Worm (Caenorhabditis elegans) whole organism, L3 larva: ENCODE measurements around the gene sri-50.
"Not testable (repeated sequence)": the region's sequence is repeated elsewhere in the genome, so short reads cannot be mapped to it uniquely, and the experiment has no call there.

Experiments
- R02D3.7 ChIP-seq: fragments of 150-350 bp; optimal IDR thresholded peaks from 2 replicates; lab custom pipeline; 2014; ENCODE audit warnings: missing biosample characterization, missing genetic modification characterization
- ZK546.5 ChIP-seq: sonication (generic microtip); optimal IDR thresholded peaks from 2 replicates; lab custom pipeline; 2017; ENCODE audit warnings: missing biosample characterization, missing genetic modification characterization
- ama-1 ChIP-seq: fragments of 150-350 bp; optimal IDR thresholded peaks from 2 replicates; lab custom pipeline; 2018
- ceh-9 ChIP-seq: sonication (generic microtip); optimal IDR thresholded peaks from 2 replicates; lab custom pipeline; 2018; ENCODE audit warnings: missing biosample characterization, missing genetic modification characterization
- egl-5 ChIP-seq: fragments of 150-350 bp; optimal IDR thresholded peaks from 2 replicates; lab custom pipeline; 2017; ENCODE audit warnings: missing biosample characterization, missing genetic modification reagents, missing genetic modification characterization, inconsistent platforms
- elt-2 ChIP-seq: sonication (generic microtip); optimal IDR thresholded peaks from 2 replicates; lab custom pipeline; 2016; ENCODE audit warnings: missing genetic modification reagents, mild to moderate bottlenecking, missing genetic modification characterization, missing compliant biosample characterization
- eor-1 ChIP-seq, 2 experiments: fragments of 150-350 bp; optimal IDR thresholded peaks; 2 replicates each; lab custom pipeline; 2014 to 2018; ENCODE audit warnings: missing biosample characterization in 2 of 2, missing genetic modification characterization in 2 of 2
- fkh-10 ChIP-seq: sonication (generic microtip); optimal IDR thresholded peaks from 2 replicates; lab custom pipeline; 2017; ENCODE audit warnings: missing biosample characterization, missing genetic modification reagents, missing genetic modification characterization
- fkh-2 ChIP-seq: fragments of 150-350 bp; optimal IDR thresholded peaks from 2 replicates; lab custom pipeline; 2014; ENCODE audit warnings: missing biosample characterization, missing genetic modification reagents, missing genetic modification characterization
- fos-1 ChIP-seq: fragments of 150-350 bp; optimal IDR thresholded peaks from 2 replicates; lab custom pipeline; 2014; ENCODE audit warnings: missing biosample characterization, missing genetic modification characterization
- hmg-11 ChIP-seq: sonication (generic microtip); optimal IDR thresholded peaks from 2 replicates; lab custom pipeline; 2016; ENCODE audit warnings: missing genetic modification characterization, missing compliant biosample characterization
- jun-1 ChIP-seq: fragments of 150-350 bp; optimal IDR thresholded peaks from 2 replicates; lab custom pipeline; 2014; ENCODE audit warnings: missing biosample characterization, missing genetic modification reagents, missing genetic modification characterization
- lin-15B ChIP-seq: fragments of 150-350 bp; optimal IDR thresholded peaks from 2 replicates; lab custom pipeline; 2014; ENCODE audit warnings: missing biosample characterization, missing genetic modification characterization
- lin-39 ChIP-seq: fragments of 150-350 bp; optimal IDR thresholded peaks from 2 replicates; lab custom pipeline; 2018; ENCODE audit warnings: missing biosample characterization, missing genetic modification reagents, missing genetic modification characterization
- nfya-1 ChIP-seq: sonication (generic microtip); optimal IDR thresholded peaks from 2 replicates; lab custom pipeline; 2017; ENCODE audit warnings: missing genetic modification characterization, mild to moderate bottlenecking, missing compliant biosample characterization, antibody characterized with exemption, moderate library complexity; ENCODE audit not compliant: insufficient read depth
- nhr-11 ChIP-seq: fragments of 150-350 bp; optimal IDR thresholded peaks from 2 replicates; lab custom pipeline; 2014; ENCODE audit warnings: missing biosample characterization, missing genetic modification characterization
- nhr-12 ChIP-seq: fragments of 150-350 bp; optimal IDR thresholded peaks from 2 replicates; lab custom pipeline; 2014; ENCODE audit warnings: missing biosample characterization, missing genetic modification characterization
- nhr-43 ChIP-seq: sonication (generic microtip); optimal IDR thresholded peaks from 2 replicates; lab custom pipeline; 2016; ENCODE audit warnings: mild to moderate bottlenecking, missing genetic modification characterization, missing compliant biosample characterization; ENCODE audit not compliant: poor library complexity, severe bottlenecking
- nhr-67 ChIP-seq: fragments of 150-350 bp; optimal IDR thresholded peaks from 2 replicates; lab custom pipeline; 2014; ENCODE audit warnings: missing biosample characterization, missing genetic modification characterization
- nhr-76 ChIP-seq: fragments of 150-350 bp; sonication (generic microtip); optimal IDR thresholded peaks from 5 replicates; lab custom pipeline; 2014; ENCODE audit warnings: missing biosample characterization, missing genetic modification characterization
- nhr-77 ChIP-seq: fragments of 150-350 bp; optimal IDR thresholded peaks from 2 replicates; lab custom pipeline; 2014; ENCODE audit warnings: missing biosample characterization, missing genetic modification characterization
- pha-4 ChIP-seq: fragments of 150-350 bp; optimal IDR thresholded peaks from 2 replicates; lab custom pipeline; 2014; ENCODE audit warnings: missing biosample characterization, missing genetic modification reagents, missing genetic modification characterization
- pqm-1 ChIP-seq: fragments of 150-350 bp; optimal IDR thresholded peaks from 2 replicates; lab custom pipeline; 2017; ENCODE audit warnings: missing biosample characterization, missing genetic modification characterization, inconsistent platforms
- skn-1 ChIP-seq: fragments of 150-350 bp; optimal IDR thresholded peaks from 2 replicates; lab custom pipeline; 2014; ENCODE audit warnings: missing biosample characterization, missing genetic modification characterization
- snpc-4 ChIP-seq: fragments of 150-350 bp; optimal IDR thresholded peaks from 2 replicates; lab custom pipeline; 2014; ENCODE audit warnings: missing biosample characterization, missing genetic modification characterization
- tbx-2 ChIP-seq: sonication (generic microtip); optimal IDR thresholded peaks from 2 replicates; lab custom pipeline; 2016; ENCODE audit warnings: mild to moderate bottlenecking, missing genetic modification characterization, missing compliant biosample characterization
- unc-62 ChIP-seq: fragments of 150-350 bp; sonication (generic microtip); optimal IDR thresholded peaks from 4 replicates; lab custom pipeline; 2014; ENCODE audit warnings: missing biosample characterization, missing genetic modification reagents, missing genetic modification characterization
- ztf-11 ChIP-seq: fragments of 150-350 bp; optimal IDR thresholded peaks from 2 replicates; lab custom pipeline; 2014; ENCODE audit warnings: missing biosample characterization, missing genetic modification characterization

Gene sri-50

ce11 chrII:3195739-3196138 is 7.8 kb upstream of the sri-50 start:
- TF ChIP-seq hmg-11 (tag; lab: Kevin White, UChicago): no peak
- no peak for TF ChIP-seq jun-1 (tag; lab: Kevin White, UChicago)
- no peak for TF ChIP-seq ZK546.5 (tag; lab: Kevin White, UChicago)
- TF ChIP-seq eor-1 (tag; optimal IDR thresholded peaks at IDR 0.05; lab: Kevin White, UChicago): no peak
- TF ChIP-seq lin-39 (tag; lab: Kevin White, UChicago): no peak
- TF ChIP-seq R02D3.7 (tag; lab: Kevin White, UChicago): no peak
- TF ChIP-seq tbx-2 (tag; lab: Kevin White, UChicago): no peak
- no peak for TF ChIP-seq ceh-9 (tag; lab: Kevin White, UChicago)
- no peak for TF ChIP-seq nfya-1
- no peak for TF ChIP-seq ztf-11 (tag; lab: Kevin White, UChicago)

DNA sequence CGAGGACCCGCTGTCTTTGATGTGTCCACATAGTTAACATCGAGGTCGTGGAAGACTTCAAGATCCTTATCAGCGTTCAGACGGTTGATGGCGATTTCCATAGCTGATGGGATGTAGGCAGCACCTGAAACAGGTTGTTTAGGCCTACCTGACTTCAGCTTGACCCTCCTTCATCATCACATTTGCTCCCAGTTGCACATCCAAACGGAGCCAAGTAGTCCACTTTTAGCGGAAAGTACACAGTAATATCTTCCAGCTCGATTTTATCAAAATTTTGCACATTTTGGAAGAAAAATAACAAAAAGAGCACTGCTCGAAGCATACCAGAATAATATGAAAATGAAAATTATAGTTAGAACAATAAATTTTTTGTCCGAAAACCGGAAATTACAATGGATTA is 6.5 kb upstream of the sri-50 start, which contains the start of gene gcy-15:
Gene gcy-15 (minus strand): TSS at position 101 of the 400 bp plus-strand sequence.
- no peak for TF ChIP-seq fos-1 (tag; lab: Kevin White, UChicago)
- no peak for TF ChIP-seq fkh-10 (GFP tag; lab: Kevin White, UChicago)
- TF ChIP-seq nhr-43 (tag; lab: Kevin White, UChicago): no peak
- no peak for TF ChIP-seq ceh-9 (tag; lab: Kevin White, UChicago)
- TF ChIP-seq jun-1 (tag; lab: Kevin White, UChicago): no peak
- no peak for TF ChIP-seq lin-15B (tag; lab: Kevin White, UChicago)
- no peak for TF ChIP-seq skn-1 (tag; lab: Kevin White, UChicago)

DNA sequence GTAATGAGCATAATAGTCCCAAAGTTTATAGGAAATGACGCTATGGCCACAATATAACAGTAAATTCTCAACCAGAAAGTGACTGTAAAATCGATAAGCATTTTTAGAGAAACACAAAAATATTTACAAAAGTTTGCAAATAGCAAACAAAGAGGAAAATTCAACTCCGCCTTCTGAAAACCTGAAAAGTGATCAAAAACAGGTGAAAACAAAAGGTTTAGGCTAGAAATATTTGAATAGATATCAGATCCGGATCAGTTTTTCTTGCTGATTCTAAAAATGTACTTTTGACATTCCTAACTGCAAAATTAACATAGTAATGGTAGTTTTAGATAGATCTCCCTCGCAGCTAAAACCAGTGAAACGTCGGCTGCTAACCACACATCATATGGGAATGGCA is 4.5 kb upstream of the sri-50 start, which contains the start of gene sri-51:
Gene sri-51 (minus strand): TSS at position 101 of the 400 bp plus-strand sequence.
- TF ChIP-seq unc-62 (GFP tag; lab: Kevin White, UChicago) (no peak), nhr-43 (tag; lab: Kevin White, UChicago) (no peak), ama-1 (lab: Kevin White, UChicago) (no peak), pha-4 (no peak), pqm-1 (tag; lab: Kevin White, UChicago) (no peak), skn-1 (tag; lab: Kevin White, UChicago) (no peak), R02D3.7 (tag; lab: Kevin White, UChicago) (no peak), lin-39 (tag; lab: Kevin White, UChicago) (no peak), egl-5 (tag; lab: Kevin White, UChicago) (no peak), fkh-2 (tag; lab: Kevin White, UChicago) (no peak), snpc-4 (tag; lab: Kevin White, UChicago) (no peak), nfya-1 (no peak), eor-1 (tag; optimal IDR thresholded peaks at IDR 0.05; lab: Kevin White, UChicago) (no peak), ceh-9 (tag; lab: Kevin White, UChicago) (no peak), nhr-67 (tag; lab: Kevin White, UChicago) (no peak), nhr-77 (tag; lab: Kevin White, UChicago) (no peak), lin-15B (tag; lab: Kevin White, UChicago) (no peak), tbx-2 (tag; lab: Kevin White, UChicago) (no peak), fkh-10 (GFP tag; lab: Kevin White, UChicago) (no peak), jun-1 (tag; lab: Kevin White, UChicago) (no peak)
- TF ChIP-seq, all 47 proteins: peak for 0

ce11 chrII:3201242-3201641 is 2.3 kb upstream of the sri-50 start, which contains the start of gene sri-48:
TSS of gene sri-48 (minus strand) at chrII:3201342.
- not testable (repeated sequence) for TF ChIP-seq ceh-9, nhr-67, egl-5 (tag; lab: Kevin White, UChicago)

ce11 chrII:3202519-3202918 is 996 bp upstream of the sri-50 start, which contains the start of gene sri-53:
TSS of gene sri-53 (minus strand) at chrII:3202619.
- TF ChIP-seq nhr-12 (tag; lab: Kevin White, UChicago): no peak
- no peak for TF ChIP-seq hmg-11 (tag; lab: Kevin White, UChicago)
- no peak for TF ChIP-seq nhr-11
- no peak for TF ChIP-seq nhr-76 (tag; lab: Kevin White, UChicago)
- no peak for TF ChIP-seq eor-1 (tag; optimal IDR thresholded peaks at IDR 0.05; lab: Kevin White, UChicago)

DNA sequence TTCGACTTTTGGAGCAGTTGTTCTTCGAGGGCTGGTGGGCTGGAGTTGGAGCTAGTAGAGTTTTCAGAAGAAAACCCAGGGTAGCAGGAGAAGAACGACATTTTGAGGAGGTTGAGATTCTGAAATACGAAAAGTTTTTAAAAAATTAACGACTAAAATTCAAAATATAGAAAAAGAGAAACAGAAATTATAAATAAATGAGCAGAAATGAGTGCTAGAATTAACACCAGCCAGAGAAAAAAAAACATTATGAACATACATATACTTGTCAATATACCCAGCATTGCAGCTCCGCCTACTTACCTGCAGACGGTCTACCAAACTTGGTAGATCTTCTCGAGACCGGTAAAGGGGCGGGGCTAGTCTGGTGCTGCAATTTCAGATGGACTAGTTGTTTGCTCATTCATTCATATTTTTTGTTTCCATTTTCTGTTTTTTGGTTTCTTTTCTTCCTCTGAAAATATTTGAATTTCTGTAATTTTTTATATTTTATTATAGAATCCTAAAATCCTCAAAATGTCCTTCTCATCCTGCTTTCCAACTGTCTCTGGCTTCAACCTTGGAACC is 3.0 kb downstream of the sri-50 start, which contains the start of the genes ZC239.20 and ZC239.21:
Gene ZC239.20 (minus strand): TSS at position 101 of the 567 bp plus-strand sequence.
Gene ZC239.21 (plus strand): TSS at position 517 of the 567 bp plus-strand sequence.
- TF ChIP-seq R02D3.7 (tag; lab: Kevin White, UChicago): no peak
- TF ChIP-seq elt-2 (tag; lab: Kevin White, UChicago): no peak
- TF ChIP-seq lin-39 (tag; lab: Kevin White, UChicago): no peak
